Worm (Caenorhabditis elegans) whole organism, L4/young adult: ENCODE measurements around the gene cnnm-1.

Experiments
- W03F9.2 ChIP-seq: fragments of 150-350 bp; optimal IDR thresholded peaks from 2 replicates; lab custom pipeline; 2014; ENCODE audit warnings: missing biosample characterization, missing genetic modification characterization
- dao-5 ChIP-seq: sonication (generic microtip); optimal IDR thresholded peaks from 2 replicates; lab custom pipeline; 2016; ENCODE audit warnings: missing genotype, missing genetic modification characterization, moderate library complexity, missing compliant biosample characterization
- him-1 ChIP-seq: sonication (generic microtip); optimal IDR thresholded peaks from 2 replicates; lab custom pipeline; 2016; ENCODE audit warnings: missing genotype, missing genetic modification reagents, missing genetic modification characterization, missing compliant biosample characterization

Gene cnnm-1

DNA sequence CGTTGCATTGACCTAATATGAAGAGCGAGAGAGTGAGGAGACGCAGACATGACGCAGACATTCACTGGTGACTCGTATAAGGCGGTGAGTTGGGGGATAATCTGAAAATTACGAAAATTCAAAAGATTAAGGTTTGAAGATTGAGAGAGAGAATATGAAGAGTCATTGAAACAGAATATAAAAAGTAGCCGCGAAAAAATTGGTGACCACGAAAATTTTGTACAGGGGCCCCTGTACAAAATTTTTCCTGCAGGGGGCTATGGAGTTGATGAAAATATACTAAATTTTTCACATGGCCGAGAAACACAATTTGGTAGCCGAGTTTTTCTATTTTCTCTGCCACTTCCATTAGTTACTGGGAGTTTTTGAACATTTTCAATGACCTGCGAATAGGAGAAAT is at the start of gene cnnm-1:
Gene cnnm-1, minus strand, starts transcription at position 101 of the 400 bp plus-strand sequence.
- TF ChIP-seq him-1 (no peak), W03F9.2 (tag; lab: Kevin White, UChicago) (no peak), dao-5 (no peak)

DNA sequence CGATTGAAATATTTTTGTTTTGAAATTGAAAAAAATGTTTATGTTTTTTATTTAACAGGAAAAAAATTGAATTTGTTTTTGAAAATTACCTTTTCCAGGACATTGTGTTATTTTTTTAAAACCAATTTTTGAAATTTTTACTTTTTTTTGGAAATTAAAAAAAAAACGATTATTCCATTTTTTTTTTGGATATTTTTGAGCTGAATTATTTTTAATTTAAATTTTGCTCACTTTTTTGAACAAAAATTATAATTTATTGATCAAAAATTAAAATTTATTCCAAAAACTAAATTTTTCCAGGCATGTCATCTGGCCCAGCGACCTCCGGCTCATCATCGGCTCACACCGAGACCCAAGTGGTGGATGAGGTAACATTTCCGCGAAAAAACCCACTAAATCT is 48.4 kb upstream of the cnnm-1 start, which contains the start of gene gtf-2E1:
Gene gtf-2E1, plus strand, starts transcription at position 301 of the 400 bp plus-strand sequence.
- TF ChIP-seq dao-5, result no peak
- TF ChIP-seq W03F9.2 (tag; lab: Kevin White, UChicago), result no peak
- TF ChIP-seq him-1, result no peak

DNA sequence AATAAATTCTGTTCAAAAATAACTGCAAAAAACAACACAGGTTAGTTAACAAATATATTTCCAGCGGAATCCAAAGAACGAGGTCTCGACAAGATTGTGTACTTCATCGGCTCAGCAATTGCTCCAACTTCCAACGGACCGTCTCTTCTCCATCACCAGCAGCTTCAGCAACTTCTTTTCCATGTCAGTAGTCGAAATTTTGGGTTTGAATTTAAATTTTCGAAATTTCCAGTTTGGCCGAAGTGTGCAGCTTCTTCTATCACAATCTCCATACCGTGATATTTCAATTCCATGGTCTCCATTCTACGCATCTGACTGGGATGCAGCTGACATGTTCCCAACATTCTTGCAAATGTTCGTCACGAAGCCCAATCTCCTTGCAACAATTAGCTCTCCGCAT is 46.8 kb upstream of the cnnm-1 start:
- no peak for TF ChIP-seq W03F9.2 (tag; lab: Kevin White, UChicago)
- TF ChIP-seq him-1, result no peak
- no peak for TF ChIP-seq dao-5

DNA sequence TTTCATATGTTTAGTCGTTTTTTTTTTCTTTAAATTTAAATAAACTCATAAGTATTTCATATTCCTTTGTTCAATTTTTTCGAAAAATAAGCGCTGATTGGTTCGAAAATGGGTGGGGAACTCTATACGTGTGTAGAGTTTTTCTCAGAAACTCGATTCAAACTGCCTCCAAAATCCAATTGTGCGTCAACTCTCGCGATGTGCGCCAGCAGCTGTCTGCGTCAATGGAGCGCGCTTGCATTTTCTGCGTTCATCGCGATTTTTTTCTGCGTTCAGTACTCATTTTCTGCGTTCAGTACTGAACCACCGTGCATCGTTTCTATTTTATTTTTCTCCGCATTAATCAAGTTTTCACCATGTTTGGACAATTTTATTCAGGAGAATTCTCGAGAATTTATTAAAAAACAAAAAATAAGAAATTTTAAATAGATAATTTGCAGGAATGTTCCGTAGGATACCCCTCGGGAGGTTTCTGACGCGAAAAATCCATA is 43.1 kb upstream of the cnnm-1 start, which contains the start of gene eelo-2:
Gene eelo-2, plus strand, starts transcription at position 441 of the 491 bp plus-strand sequence.
- TF ChIP-seq W03F9.2 (tag; lab: Kevin White, UChicago) (peak; percentile 98), dao-5 (no peak), him-1 (peak; percentile 82)

DNA sequence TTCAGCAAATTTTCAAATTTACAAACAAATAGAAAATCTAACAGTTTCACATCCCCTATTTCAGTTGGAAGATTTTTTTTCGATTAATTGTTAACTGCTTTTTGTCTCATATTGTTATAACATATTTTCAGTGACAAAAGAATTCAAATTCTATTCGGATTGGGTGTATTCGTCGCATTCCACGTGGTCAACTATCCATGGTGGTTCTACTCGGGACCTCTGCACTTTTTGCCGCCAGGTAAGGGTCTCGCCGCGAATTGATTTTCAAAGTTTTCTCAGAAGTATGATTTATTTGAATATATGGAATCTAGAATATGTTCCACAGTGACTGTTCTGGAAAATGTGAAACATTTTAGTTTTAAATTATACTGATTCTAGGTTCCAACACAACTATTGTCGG is 41.9 kb upstream of the cnnm-1 start:
- TF ChIP-seq dao-5 (no peak), W03F9.2 (tag; lab: Kevin White, UChicago) (no peak), him-1 (no peak)

DNA sequence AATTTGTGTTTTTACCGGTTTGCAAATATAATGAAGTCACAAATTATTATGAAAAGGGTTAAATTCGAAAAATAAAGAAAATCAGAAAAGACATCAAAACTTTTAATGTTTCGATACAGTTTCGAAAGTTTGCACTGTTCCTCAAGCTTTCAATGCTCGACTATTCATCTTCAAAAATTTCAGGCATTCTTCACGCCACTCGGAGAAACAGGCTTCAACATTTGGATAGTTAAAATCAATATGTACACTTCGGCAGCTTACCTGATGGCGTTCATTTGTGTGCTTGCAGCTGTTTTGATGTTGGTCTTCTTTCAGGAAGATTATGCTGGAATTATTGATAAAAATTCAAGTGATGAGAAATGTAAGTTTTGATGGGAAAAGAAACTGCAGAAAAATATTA is 40.5 kb upstream of the cnnm-1 start:
- TF ChIP-seq him-1 (no peak), W03F9.2 (tag; lab: Kevin White, UChicago) (no peak), dao-5 (no peak)

DNA sequence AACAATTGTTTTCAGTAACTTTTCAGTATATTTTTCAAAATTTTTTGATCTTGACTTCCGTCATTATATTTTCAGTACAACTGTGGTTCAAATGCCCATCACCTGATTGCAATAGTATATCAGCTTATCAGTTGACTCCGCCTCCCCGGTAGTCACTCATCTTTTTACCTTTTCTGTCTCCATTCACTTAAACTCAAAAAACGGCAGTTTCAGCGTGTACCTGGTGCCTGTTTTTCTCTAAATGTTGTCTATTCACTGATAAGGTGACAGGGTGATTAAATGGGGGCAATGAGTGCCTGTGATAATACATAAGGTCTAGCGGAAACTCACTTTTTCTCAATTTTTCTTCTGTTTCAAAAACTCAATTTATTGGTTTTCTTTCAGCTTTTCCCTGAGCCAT is 38.6 kb upstream of the cnnm-1 start, which contains the start of gene ZK550.2:
Gene ZK550.2, plus strand, starts transcription at position 385 of the 400 bp plus-strand sequence.
- TF ChIP-seq him-1 (no peak), W03F9.2 (tag; lab: Kevin White, UChicago) (peak; percentile 38), dao-5 (no peak)

DNA sequence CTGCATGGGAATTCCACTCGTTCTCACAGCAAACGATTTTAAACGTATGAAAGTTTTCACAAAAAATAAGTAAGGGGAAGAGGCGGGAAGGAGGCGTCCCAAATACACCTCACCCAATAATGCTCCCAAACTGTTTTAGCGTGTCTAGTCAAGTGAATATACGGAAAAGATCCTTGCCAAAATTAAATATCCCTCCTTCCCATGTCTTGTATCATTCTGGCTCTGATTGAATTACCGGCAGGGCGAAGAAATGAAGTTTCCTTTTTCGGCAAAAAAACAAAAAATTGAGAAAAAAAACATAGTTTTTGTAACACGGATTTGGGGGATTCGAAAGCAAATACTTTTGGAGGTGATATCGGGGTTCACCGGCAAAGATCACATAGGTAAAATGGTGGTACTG is 32.3 kb upstream of the cnnm-1 start:
- TF ChIP-seq W03F9.2 (tag; lab: Kevin White, UChicago) (no peak), him-1 (no peak), dao-5 (no peak)

DNA sequence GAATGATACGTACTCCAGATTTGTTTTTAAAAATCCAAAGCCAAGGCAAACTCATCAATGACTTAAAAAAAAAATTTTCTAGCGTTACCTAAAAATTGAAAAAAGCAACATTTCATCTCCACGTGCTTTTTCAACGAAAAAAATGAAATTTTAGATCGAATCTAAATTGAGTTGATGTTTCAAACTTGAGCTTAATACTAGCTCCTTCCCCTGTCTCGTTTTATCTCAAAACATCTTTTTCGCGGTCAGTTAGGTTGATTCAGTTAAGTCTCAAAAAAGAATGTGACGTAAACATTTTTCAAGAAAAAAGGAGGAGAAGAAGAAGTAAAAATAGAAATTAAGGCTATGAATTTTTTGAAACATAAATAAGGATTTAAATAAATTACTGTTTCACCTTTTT is 30.4 kb upstream of the cnnm-1 start:
- TF ChIP-seq him-1, result no peak
- no peak for TF ChIP-seq W03F9.2 (tag; lab: Kevin White, UChicago)
- TF ChIP-seq dao-5, result no peak

DNA sequence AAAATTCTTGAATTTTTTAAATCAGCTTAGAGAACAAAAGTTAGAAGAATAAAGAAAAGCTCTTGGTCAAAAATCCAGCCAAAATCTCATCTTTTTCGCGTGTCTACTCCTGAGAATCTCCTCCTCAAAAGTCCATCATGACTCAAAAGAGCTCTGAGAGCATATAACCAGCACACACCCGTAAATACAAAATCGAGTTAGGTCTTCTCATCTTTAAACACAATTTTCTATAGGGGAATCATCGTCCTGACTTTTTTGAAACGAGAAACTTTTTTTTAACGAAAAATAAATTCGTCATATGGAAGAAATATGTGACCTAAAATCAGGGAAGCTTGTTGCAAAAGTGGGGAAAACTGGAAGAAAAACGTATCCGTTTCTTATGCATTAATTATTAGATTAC is 26.8 kb upstream of the cnnm-1 start:
- TF ChIP-seq him-1, result no peak
- no peak for TF ChIP-seq dao-5
- TF ChIP-seq W03F9.2 (tag; lab: Kevin White, UChicago), result no peak

DNA sequence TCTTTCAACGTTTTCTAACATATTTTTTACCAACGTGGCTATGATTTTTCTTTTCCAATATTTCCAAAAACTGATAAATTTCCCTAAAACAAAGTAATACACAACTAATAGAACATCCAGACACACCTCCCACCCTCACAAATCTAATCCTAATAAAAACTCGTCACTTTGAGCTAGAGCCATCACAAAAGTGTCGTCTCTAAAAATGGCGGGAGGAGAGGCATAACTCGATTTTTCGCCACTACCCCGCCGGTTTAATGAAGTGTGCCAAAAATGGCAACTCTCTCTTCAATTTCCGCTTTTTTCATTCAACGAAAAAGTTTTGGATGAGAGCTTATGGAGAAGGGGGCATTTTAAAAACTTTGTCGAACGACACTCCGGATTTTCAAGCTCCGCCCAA is 26.3 kb upstream of the cnnm-1 start:
- TF ChIP-seq dao-5 (no peak), W03F9.2 (tag; lab: Kevin White, UChicago) (no peak), him-1 (no peak)

DNA sequence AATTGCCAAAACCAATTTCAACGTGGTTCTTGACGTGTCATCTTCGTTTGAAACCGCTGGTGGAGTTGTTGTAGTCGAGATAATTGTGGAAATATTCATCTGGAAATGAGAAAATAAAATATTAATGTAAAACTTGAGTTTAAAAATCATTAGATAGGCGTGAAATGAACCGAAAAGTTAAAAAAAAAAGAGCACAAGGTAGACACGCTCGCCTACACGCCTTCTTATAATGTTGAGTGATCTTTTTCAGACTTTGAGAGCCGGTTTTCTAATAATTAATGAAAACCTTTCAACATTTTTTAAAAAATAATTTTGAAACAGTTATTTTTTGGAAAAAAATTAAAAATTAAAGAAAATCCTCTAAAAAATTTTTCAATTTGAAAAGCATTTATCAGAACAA is 24.3 kb upstream of the cnnm-1 start, which contains the start of gene npr-32:
Gene npr-32, minus strand, starts transcription at position 101 of the 400 bp plus-strand sequence.
- no peak for TF ChIP-seq him-1
- TF ChIP-seq dao-5, result no peak
- no peak for TF ChIP-seq W03F9.2 (tag; lab: Kevin White, UChicago)

DNA sequence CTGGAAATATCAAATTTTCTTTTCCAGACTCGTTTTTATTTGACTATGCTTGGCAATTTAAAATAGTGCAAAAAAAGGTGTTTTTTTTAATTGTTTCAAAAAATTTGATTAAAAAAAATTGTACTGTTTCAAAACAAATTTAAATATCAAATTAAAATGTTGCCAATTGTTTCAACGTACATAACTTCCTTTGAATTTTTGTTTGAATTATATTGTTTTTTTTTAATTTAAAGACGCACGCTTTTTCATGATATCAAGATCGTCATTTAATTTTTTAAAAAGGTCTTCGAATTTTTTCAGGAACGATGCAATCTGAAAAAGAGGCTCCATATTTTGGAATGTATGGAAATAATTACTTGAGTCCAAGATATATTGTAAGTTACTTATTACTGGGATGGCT is 16.8 kb upstream of the cnnm-1 start, which contains the start of gene Y116A8B.4:
Gene Y116A8B.4, plus strand, starts transcription at position 301 of the 400 bp plus-strand sequence.
- TF ChIP-seq W03F9.2 (tag; lab: Kevin White, UChicago), result no peak

DNA sequence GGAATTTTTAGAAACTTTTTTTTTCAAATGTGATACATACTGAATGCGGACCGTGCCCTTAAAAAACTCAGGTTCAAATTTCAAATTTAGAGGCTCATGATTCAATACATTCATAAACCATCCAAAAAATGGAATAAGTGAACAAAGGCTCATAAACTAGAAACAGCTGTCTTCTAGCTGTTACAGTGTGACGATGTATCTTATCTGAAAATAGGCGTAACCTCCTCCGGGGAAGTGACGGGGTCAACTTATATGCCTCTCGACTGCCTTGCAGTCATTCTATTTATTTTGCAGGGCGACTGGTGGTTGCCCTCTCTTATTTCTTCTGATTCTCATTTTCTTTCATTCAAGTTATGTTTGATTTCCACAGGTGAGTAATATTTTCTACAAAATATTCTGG is 9.4 kb upstream of the cnnm-1 start, which contains the start of gene Y116A8B.1:
Gene Y116A8B.1, plus strand, starts transcription at position 301 of the 400 bp plus-strand sequence.
- TF ChIP-seq W03F9.2 (tag; lab: Kevin White, UChicago) (no peak), dao-5 (no peak), him-1 (no peak)

DNA sequence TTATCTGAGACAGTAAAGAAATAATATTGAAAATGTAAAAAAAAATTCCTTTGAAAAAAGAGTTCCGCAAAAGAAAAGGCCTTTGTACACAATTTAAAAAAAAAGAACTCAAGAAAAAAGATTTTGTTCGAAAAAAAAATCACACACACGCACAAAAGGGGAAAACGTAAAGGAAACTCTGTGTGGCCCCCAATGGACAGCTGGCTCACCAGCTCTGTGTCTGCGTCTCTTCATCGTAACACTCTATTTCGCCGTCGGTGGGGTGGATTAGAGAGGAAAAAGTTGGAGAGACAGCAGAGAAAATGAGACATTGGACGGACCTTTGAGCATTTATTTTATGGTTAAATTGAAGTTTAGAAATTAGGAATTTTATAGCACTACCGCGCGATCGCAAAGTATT is 8.4 kb upstream of the cnnm-1 start:
- TF ChIP-seq W03F9.2 (tag; lab: Kevin White, UChicago), result no peak
- no peak for TF ChIP-seq dao-5
- no peak for TF ChIP-seq him-1

DNA sequence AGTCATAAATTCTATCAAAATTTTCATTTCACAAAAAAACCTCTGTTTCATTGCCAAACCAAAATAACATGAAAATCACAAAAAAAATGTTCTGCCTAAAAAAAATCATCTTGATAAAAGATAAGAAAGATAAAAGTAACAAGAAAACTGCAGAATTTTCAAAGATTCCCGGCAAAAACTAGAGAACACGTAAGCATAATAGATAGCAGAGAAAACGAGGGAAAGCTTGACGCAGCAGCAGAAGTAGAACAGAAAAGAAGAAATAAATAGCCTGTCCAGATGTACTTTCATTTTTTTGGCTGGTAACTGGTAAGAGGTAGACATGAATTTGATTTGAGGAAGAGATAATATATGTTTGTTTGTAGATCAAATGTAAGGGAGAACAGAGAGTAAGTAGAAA is 4.1 kb upstream of the cnnm-1 start:
- TF ChIP-seq him-1 (no peak), W03F9.2 (tag; lab: Kevin White, UChicago) (no peak), dao-5 (no peak)
